Worm (Caenorhabditis elegans) whole organism, L4/young adult: ENCODE measurements around the gene gbf-1.

Experiments used
- W03F9.2 ChIP-seq: fragments of 150-350 bp; optimal IDR thresholded peaks from 2 replicates; lab custom pipeline; 2014; ENCODE audit warnings: missing biosample characterization, missing genetic modification characterization
- dao-5 ChIP-seq: sonication (generic microtip); optimal IDR thresholded peaks from 2 replicates; lab custom pipeline; 2016; ENCODE audit warnings: missing genotype, missing genetic modification characterization, moderate library complexity, missing compliant biosample characterization
- him-1 ChIP-seq: sonication (generic microtip); optimal IDR thresholded peaks from 2 replicates; lab custom pipeline; 2016; ENCODE audit warnings: missing genotype, missing genetic modification reagents, missing genetic modification characterization, missing compliant biosample characterization

DNA sequence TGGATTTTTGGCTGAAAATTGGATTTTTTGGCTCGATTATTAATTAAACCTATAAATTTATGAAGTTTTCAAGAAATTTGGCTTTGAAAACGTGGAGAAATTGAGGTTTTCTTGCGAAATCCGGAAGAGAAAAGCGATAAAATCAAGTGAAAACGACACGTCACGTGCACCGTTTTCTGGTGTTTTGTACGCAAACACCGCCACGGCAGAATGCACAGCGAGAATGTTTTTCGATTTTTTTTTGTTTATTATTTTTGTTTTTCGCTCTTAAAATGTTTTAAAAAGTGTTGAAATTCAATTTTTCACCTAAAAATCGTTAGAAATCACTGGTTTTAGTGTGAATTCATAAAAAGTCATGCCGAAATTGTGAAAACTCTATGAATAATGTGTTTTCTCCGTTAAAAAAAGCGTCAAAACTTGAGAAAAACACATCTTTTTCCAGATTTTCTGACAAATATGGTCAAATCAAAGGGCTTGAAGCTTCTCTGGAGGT is 1.1 kb upstream of the gbf-1 start, which contains the start of gene immp-1:
- TF ChIP-seq him-1 (tag; lab: Kevin White, UChicago) (no peak), dao-5 (tag; lab: Kevin White, UChicago) (no peak), W03F9.2 (tag; lab: Kevin White, UChicago) (no peak)
